Worm (Caenorhabditis elegans) whole organism, L4 larva: Measurements from ENCODE around the gene F45E12.5.

ENCODE experiments used
- T20F7.1 ChIP-seq: fragments of 200-800 bp; sonication (Bioruptor generic); optimal IDR thresholded peaks from 2 replicates; lab custom pipeline; 2018; ENCODE audit warnings: mild to moderate bottlenecking, missing genetic modification characterization, missing compliant biosample characterization
- Y75B8A.6 ChIP-seq: fragments of 200-800 bp; sonication (Bioruptor generic); IDR thresholded peaks from 2 replicates; pipeline ENCODE4 v1.3.6; 2022; ENCODE audit warnings: missing genetic modification reagents, missing genetic modification characterization, missing compliant biosample characterization
- aha-1 ChIP-seq: fragments of 150-350 bp; peaks from one replicate; lab custom pipeline; 2014; ENCODE audit warnings: missing biosample characterization, missing genetic modification characterization
- arid-1 ChIP-seq: fragments of 200-800 bp; sonication (Bioruptor generic); conservative IDR thresholded peaks from 2 replicates; pipeline ENCODE4 v1.3.6; 2022; ENCODE audit warnings: missing genetic modification reagents, missing genetic modification characterization, missing compliant biosample characterization
- ceh-20 ChIP-seq: fragments of 200-800 bp; sonication (Bioruptor generic); IDR thresholded peaks from 2 replicates; pipeline ENCODE4 v1.3.6; 2022; ENCODE audit warnings: missing genetic modification reagents, missing genetic modification characterization, missing compliant biosample characterization
- cey-2 ChIP-seq: sonication (generic microtip); optimal IDR thresholded peaks from 3 replicates; lab custom pipeline; 2017; ENCODE audit warnings: missing genetic modification characterization, mild to moderate bottlenecking, missing compliant biosample characterization, antibody characterized with exemption, borderline replicate concordance; ENCODE audit not compliant: insufficient read depth
- ctbp-1 ChIP-seq: fragments of 200-800 bp; sonication (Bioruptor generic); IDR thresholded peaks from 2 replicates; pipeline ENCODE4 v1.3.6; 2022; ENCODE audit warnings: missing genetic modification reagents, missing genetic modification characterization, missing compliant biosample characterization
- daf-12 ChIP-seq: fragments of 150-350 bp; optimal IDR thresholded peaks from 2 replicates; lab custom pipeline; 2014; ENCODE audit warnings: missing biosample characterization, missing genetic modification reagents, missing genetic modification characterization
- daf-16 ChIP-seq, 3 experiments: sonication (generic microtip); optimal IDR thresholded peaks; 2 replicates each; lab custom pipeline; 2016 to 2017; ENCODE audit warnings: missing genetic modification characterization in 3 of 3, missing genetic modification reagents in 3 of 3, mild to moderate bottlenecking in 2 of 3, missing compliant biosample characterization in 2 of 3, missing biosample characterization in 1 of 3, moderate library complexity in 1 of 3
- dmd-6 ChIP-seq: fragments of 200-800 bp; sonication (Bioruptor generic); IDR thresholded peaks from 2 replicates; pipeline ENCODE4 v1.3.6; 2022; ENCODE audit warnings: missing genetic modification reagents, missing genetic modification characterization, missing compliant biosample characterization
- dmd-8 ChIP-seq: fragments of 200-800 bp; sonication (Bioruptor generic); IDR thresholded peaks from 2 replicates; pipeline ENCODE4 v1.3.6; 2022; ENCODE audit warnings: missing genetic modification characterization, missing compliant biosample characterization
- duxl-1 ChIP-seq: sonication (generic microtip); optimal IDR thresholded peaks from 2 replicates; lab custom pipeline; 2016; ENCODE audit warnings: mild to moderate bottlenecking, missing genetic modification characterization, moderate library complexity, missing compliant biosample characterization; ENCODE audit not compliant: poor library complexity
- dve-1 ChIP-seq: sonication (generic microtip); optimal IDR thresholded peaks from 2 replicates; lab custom pipeline; 2017; ENCODE audit warnings: antibody characterized with exemption, mild to moderate bottlenecking, missing genetic modification characterization, missing compliant biosample characterization; ENCODE audit not compliant: insufficient read depth
- gei-8 ChIP-seq: fragments of 200-800 bp; sonication (Bioruptor generic); optimal IDR thresholded peaks from 2 replicates; lab custom pipeline; 2018; ENCODE audit warnings: mild to moderate bottlenecking, missing genetic modification characterization, missing compliant biosample characterization
- hlh-11 ChIP-seq: fragments of 200-800 bp; sonication (Bioruptor generic); optimal IDR thresholded peaks from 2 replicates; lab custom pipeline; 2018; ENCODE audit warnings: mild to moderate bottlenecking, missing genetic modification characterization, missing compliant biosample characterization
- hlh-30 ChIP-seq: sonication (generic microtip); optimal IDR thresholded peaks from 2 replicates; lab custom pipeline; 2017; ENCODE audit warnings: antibody characterized with exemption, mild to moderate bottlenecking, missing genetic modification characterization, missing compliant biosample characterization; ENCODE audit not compliant: insufficient read depth
- lim-7 ChIP-seq: fragments of 200-800 bp; sonication (Bioruptor generic); IDR thresholded peaks from 2 replicates; pipeline ENCODE4 v1.3.6; 2022; ENCODE audit warnings: missing genetic modification characterization, missing compliant biosample characterization
- lin-1 ChIP-seq: fragments of 200-800 bp; sonication (Bioruptor generic); IDR thresholded peaks from 2 replicates; pipeline ENCODE4 v1.3.6; 2022; ENCODE audit warnings: missing genetic modification reagents, missing genetic modification characterization, missing compliant biosample characterization
- lin-15B ChIP-seq: fragments of 150-350 bp; sonication (generic microtip); optimal IDR thresholded peaks from 3 replicates; lab custom pipeline; 2014; ENCODE audit warnings: missing biosample characterization, missing genetic modification characterization
- mdl-1 ChIP-seq, 2 experiments: fragments of 150-350 bp in 1 of 2; sonication (generic microtip) in 1 of 2; optimal IDR thresholded peaks; 2 replicates each; lab custom pipeline; 2014 to 2017; ENCODE audit warnings: missing biosample characterization in 2 of 2, missing genetic modification characterization in 2 of 2
- mdt-29 ChIP-seq: fragments of 200-800 bp; sonication (Bioruptor generic); IDR thresholded peaks from 2 replicates; pipeline ENCODE4 v1.3.6; 2022; ENCODE audit warnings: missing genetic modification reagents, missing genetic modification characterization, missing compliant biosample characterization
- mes-2 ChIP-seq: sonication (generic microtip); optimal IDR thresholded peaks from 2 replicates; lab custom pipeline; 2016; ENCODE audit warnings: missing genotype, mild to moderate bottlenecking, missing genetic modification characterization, missing compliant biosample characterization; ENCODE audit not compliant: poor library complexity, severe bottlenecking
- mxl-3 ChIP-seq: fragments of 200-800 bp; sonication (Bioruptor generic); optimal IDR thresholded peaks from 2 replicates; lab custom pipeline; 2018; ENCODE audit warnings: mild to moderate bottlenecking, missing genetic modification characterization, missing compliant biosample characterization
- nhr-102 ChIP-seq: sonication (generic microtip); optimal IDR thresholded peaks from 2 replicates; lab custom pipeline; 2016; ENCODE audit warnings: mild to moderate bottlenecking, missing genetic modification characterization, moderate library complexity, missing compliant biosample characterization
- nhr-11 ChIP-seq: fragments of 150-350 bp; optimal IDR thresholded peaks from 2 replicates; lab custom pipeline; 2014; ENCODE audit warnings: missing biosample characterization, missing genetic modification characterization
- nhr-237 ChIP-seq: sonication (generic microtip); optimal IDR thresholded peaks from 2 replicates; lab custom pipeline; 2017; ENCODE audit warnings: missing biosample characterization, missing genetic modification characterization
- nhr-25 ChIP-seq: sonication (generic microtip); optimal IDR thresholded peaks from 2 replicates; lab custom pipeline; 2017; ENCODE audit warnings: missing genetic modification characterization, mild to moderate bottlenecking, missing compliant biosample characterization, antibody characterized with exemption, moderate library complexity, borderline replicate concordance; ENCODE audit not compliant: insufficient read depth
- nhr-28 ChIP-seq: fragments of 150-350 bp; optimal IDR thresholded peaks from 2 replicates; lab custom pipeline; 2014; ENCODE audit warnings: missing biosample characterization, missing genetic modification characterization
- nhr-42 ChIP-seq: fragments of 200-800 bp; sonication (Bioruptor generic); IDR thresholded peaks from 2 replicates; pipeline ENCODE4 v1.3.6; 2022; ENCODE audit warnings: missing genetic modification characterization, missing compliant biosample characterization
- nhr-48 ChIP-seq: sonication (generic microtip); optimal IDR thresholded peaks from 2 replicates; lab custom pipeline; 2016; ENCODE audit warnings: mild to moderate bottlenecking, missing genetic modification characterization, missing compliant biosample characterization
- nhr-6 ChIP-seq: fragments of 150-350 bp; optimal IDR thresholded peaks from 2 replicates; lab custom pipeline; 2014; ENCODE audit warnings: missing biosample characterization, missing genetic modification characterization
- nhr-77 ChIP-seq: fragments of 150-350 bp; optimal IDR thresholded peaks from 2 replicates; lab custom pipeline; 2014; ENCODE audit warnings: missing biosample characterization, missing genetic modification characterization
- php-3 ChIP-seq: fragments of 200-800 bp; sonication (Bioruptor generic); IDR thresholded peaks from 2 replicates; pipeline ENCODE4 v1.3.6; 2022; ENCODE audit warnings: missing genetic modification reagents, missing genetic modification characterization, missing compliant biosample characterization
- pqm-1 ChIP-seq: sonication (generic microtip); optimal IDR thresholded peaks from 2 replicates; lab custom pipeline; 2017; ENCODE audit warnings: missing biosample characterization, missing genetic modification characterization
- sdz-12 ChIP-seq: fragments of 200-800 bp; sonication (Bioruptor generic); optimal IDR thresholded peaks from 2 replicates; lab custom pipeline; 2018; ENCODE audit warnings: mild to moderate bottlenecking, missing genetic modification characterization, missing compliant biosample characterization
- snpc-4 ChIP-seq: fragments of 150-350 bp; optimal IDR thresholded peaks from 2 replicates; lab custom pipeline; 2014; ENCODE audit warnings: missing biosample characterization, missing genetic modification characterization
- tag-97 ChIP-seq: fragments of 200-800 bp; sonication (Bioruptor generic); IDR thresholded peaks from 2 replicates; pipeline ENCODE4 v1.3.6; 2022; ENCODE audit warnings: missing genetic modification characterization, missing compliant biosample characterization
- tra-1 ChIP-seq: fragments of 200-800 bp; sonication (Bioruptor generic); IDR thresholded peaks from 2 replicates; pipeline ENCODE4 v1.3.6; 2022; ENCODE audit warnings: missing genetic modification reagents, missing genetic modification characterization, missing compliant biosample characterization
- unc-130 ChIP-seq: sonication (generic microtip); optimal IDR thresholded peaks from 2 replicates; lab custom pipeline; 2016; ENCODE audit warnings: missing genetic modification reagents, missing genetic modification characterization, missing compliant biosample characterization
- unc-62 ChIP-seq, 3 experiments: fragments of 150-350 bp in 1 of 3; sonication (generic microtip); optimal IDR thresholded peaks in 2 of 3; peaks in 1 of 3; 1 replicate in 1 of 3; 2 replicates in 2 of 3; lab custom pipeline; 2014 to 2017; ENCODE audit warnings: missing biosample characterization in 3 of 3, missing genetic modification characterization in 3 of 3, missing genetic modification reagents in 3 of 3, missing genotype in 1 of 3
- zfp-2 ChIP-seq: sonication (generic microtip); optimal IDR thresholded peaks from 2 replicates; lab custom pipeline; 2016; ENCODE audit warnings: mild to moderate bottlenecking, missing genetic modification characterization, missing compliant biosample characterization
- zip-11 ChIP-seq: fragments of 200-800 bp; sonication (Bioruptor generic); IDR thresholded peaks from 2 replicates; pipeline ENCODE4 v1.3.6; 2022; ENCODE audit warnings: missing genetic modification characterization, missing compliant biosample characterization
- zip-2 ChIP-seq: fragments of 150-350 bp; optimal IDR thresholded peaks from 2 replicates; lab custom pipeline; 2014; ENCODE audit warnings: missing biosample characterization, missing genetic modification characterization

F45E12.5 gene

DNA sequence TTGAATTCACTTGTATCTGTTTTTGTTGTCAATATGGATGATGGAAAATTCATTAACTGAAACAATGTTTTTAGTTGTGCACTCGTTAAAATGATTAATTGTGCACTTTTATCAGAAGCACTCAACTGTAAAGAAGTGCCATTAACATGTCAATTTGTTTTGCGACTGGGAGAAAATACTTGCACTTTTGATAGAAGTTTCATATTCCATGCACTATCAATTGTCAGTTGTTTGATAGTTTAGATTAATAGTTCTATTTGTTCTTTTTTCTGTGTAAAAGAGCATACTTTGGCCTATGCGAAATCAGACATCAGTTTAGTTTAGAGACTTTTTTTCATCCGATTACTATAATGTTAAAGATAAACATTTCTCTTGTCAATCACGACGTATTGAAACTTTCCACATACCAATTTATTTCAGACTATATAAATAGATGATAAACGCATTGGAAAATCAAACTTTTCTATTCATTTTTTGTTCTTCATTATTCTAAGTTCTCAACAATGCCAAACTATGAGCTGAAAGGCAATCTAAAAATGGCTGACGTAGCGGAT is 19.9 kb downstream of the F45E12.5 start, which contains the start of gene C30G12.2 (continued):
- peak; percentile 65 for TF ChIP-seq pqm-1 (tag; lab: Kevin White, UChicago)
- no peak for TF ChIP-seq lim-7 (GFP tag; lab: Robert Waterston, UW)
- no peak for TF ChIP-seq nhr-237 (tag; lab: Kevin White, UChicago)
- no peak for TF ChIP-seq lin-15B
- TF ChIP-seq T20F7.1 (GFP tag; lab: Kevin White, UChicago): peak; percentile 55
- TF ChIP-seq hlh-11 (tag; lab: Kevin White, UChicago): peak; percentile 69
- no peak for TF ChIP-seq zip-11
- no peak for TF ChIP-seq snpc-4 (tag; lab: Kevin White, UChicago)
- TF ChIP-seq zfp-2 (tag; lab: Kevin White, UChicago): no peak
- TF ChIP-seq tag-97: no peak
- TF ChIP-seq lin-1 (GFP tag; lab: Robert Waterston, UW): peak; percentile 69
- peak; percentile 100 for TF ChIP-seq dmd-6 (GFP tag; lab: Robert Waterston, UW)
- 0 out of 2 replicates have a peak, but pooled peaks have one; percentile 13 for TF ChIP-seq mdt-29 (GFP tag; lab: Robert Waterston, UW)
- TF ChIP-seq sdz-12: no peak
- no peak for TF ChIP-seq unc-130 (GFP tag; lab: Kevin White, UChicago)
- TF ChIP-seq zip-2 (tag; lab: Kevin White, UChicago): no peak

DNA sequence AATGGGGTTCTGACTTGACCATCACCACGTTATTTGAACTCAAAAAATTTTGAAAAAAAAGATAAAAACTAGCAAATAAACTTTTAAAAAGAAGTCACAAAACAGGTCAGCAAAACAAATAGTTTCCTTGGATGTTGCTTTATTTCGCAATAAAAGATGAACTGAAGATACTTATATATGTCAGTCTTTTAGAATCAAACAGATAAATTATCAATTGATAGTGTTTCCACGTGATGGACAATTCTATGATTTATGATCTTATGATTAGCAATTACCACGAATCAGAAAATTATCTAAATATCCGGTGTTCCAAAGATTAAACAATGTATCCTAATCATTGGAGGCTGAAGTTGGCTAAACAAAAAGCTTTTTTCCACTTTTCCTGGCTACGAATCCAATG is 22.2 kb downstream of the F45E12.5 start:
- TF ChIP-seq daf-16 (GFP tag; optimal IDR thresholded peaks at IDR 0.05; lab: Kevin White, UChicago) (no peak), daf-16 (tag; optimal IDR thresholded peaks at IDR 0.05; lab: Kevin White, UChicago) (peak; percentile 70), gei-8 (GFP tag; lab: Kevin White, UChicago) (no peak), hlh-30 (tag; lab: Kevin White, UChicago) (peak; percentile 83), nhr-42 (no peak), php-3 (GFP tag; lab: Robert Waterston, UW) (peak; percentile 97), zip-2 (tag; lab: Kevin White, UChicago) (no peak), nhr-48 (tag; lab: Kevin White, UChicago) (peak; percentile 50), nhr-28 (tag; lab: Kevin White, UChicago) (peak; percentile 78), duxl-1 (tag; lab: Kevin White, UChicago) (no peak), ceh-20 (GFP tag; lab: Robert Waterston, UW) (peak; percentile 94), nhr-102 (tag; lab: Kevin White, UChicago) (peak; percentile 77), dmd-6 (GFP tag; lab: Robert Waterston, UW) (peak; percentile 84), aha-1 (tag; lab: Kevin White, UChicago) (peak; percentile 23), unc-62 (GFP tag; optimal IDR thresholded peaks at IDR 0.05 in 1 of 2; lab: Kevin White, UChicago) (peak in 1 of 2 experiments; percentile 98), unc-62 (tag; optimal IDR thresholded peaks at IDR 0.05; lab: Kevin White, UChicago) (no peak), dve-1 (peak; percentile 74), mxl-3 (GFP tag; lab: Kevin White, UChicago) (peak; percentile 42), hlh-11 (tag; lab: Kevin White, UChicago) (peak; percentile 68), daf-12 (tag; lab: Kevin White, UChicago) (no peak), nhr-25 (tag; lab: Kevin White, UChicago) (peak; percentile 45), nhr-6 (no peak), mdl-1 (tag; optimal IDR thresholded peaks at IDR 0.05; lab: Kevin White, UChicago) (peak in 1 of 2 experiments; percentile 88), tra-1 (GFP tag; lab: Robert Waterston, UW) (peak; percentile 67; the same call in 1 of the 2 replicates)

DNA sequence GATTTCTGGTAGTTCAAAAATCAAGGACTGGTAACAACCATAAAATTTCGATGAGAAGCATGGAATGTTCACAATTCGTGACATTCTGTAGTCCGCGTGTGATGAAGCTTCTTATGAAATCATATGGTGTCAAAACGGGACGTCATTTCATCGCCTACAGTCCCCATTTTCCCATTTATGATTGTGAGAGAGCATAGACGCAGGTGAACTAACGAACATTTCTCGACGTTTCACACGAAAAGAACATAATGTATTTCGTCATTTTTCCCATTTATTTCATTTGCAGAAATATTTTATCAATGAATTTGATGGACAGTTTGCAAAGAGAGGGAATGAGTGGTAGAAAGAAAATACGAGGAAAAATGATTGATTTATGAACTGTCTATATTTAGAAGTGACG is 22.8 kb downstream of the F45E12.5 start:
- TF ChIP-seq nhr-77 (tag; lab: Kevin White, UChicago) (peak; percentile 51), mxl-3 (GFP tag; lab: Kevin White, UChicago) (peak; percentile 38), dmd-8 (no peak), hlh-11 (tag; lab: Kevin White, UChicago) (peak; percentile 37), dve-1 (no peak), arid-1 (GFP tag; lab: Robert Waterston, UW) (no peak), sdz-12 (no peak), php-3 (GFP tag; lab: Robert Waterston, UW) (peak; percentile 63; the same call in 1 of the 2 replicates), dmd-6 (GFP tag; lab: Robert Waterston, UW) (peak; percentile 90), tra-1 (GFP tag; lab: Robert Waterston, UW) (peak; percentile 71; the same call in 1 of the 2 replicates), ceh-20 (GFP tag; lab: Robert Waterston, UW) (peak; percentile 70), ctbp-1 (GFP tag; lab: Robert Waterston, UW) (no peak), nhr-28 (tag; lab: Kevin White, UChicago) (peak; percentile 78), daf-12 (tag; lab: Kevin White, UChicago) (no peak), snpc-4 (tag; lab: Kevin White, UChicago) (no peak), mes-2 (tag; lab: Kevin White, UChicago) (no peak), gei-8 (GFP tag; lab: Kevin White, UChicago) (peak; percentile 9), cey-2 (tag; lab: Kevin White, UChicago) (peak; percentile 10), zfp-2 (tag; lab: Kevin White, UChicago) (no peak), Y75B8A.6 (GFP tag; lab: Robert Waterston, UW) (no peak), nhr-11 (no peak)
